Worm (Caenorhabditis elegans) whole organism, L4/young adult: Measurements from ENCODE around the gene srw-84.

ENCODE experiments used
- W03F9.2 ChIP-seq: fragments of 150-350 bp; optimal IDR thresholded peaks from 2 replicates; lab custom pipeline; 2014; ENCODE audit warnings: missing biosample characterization, missing genetic modification characterization
- dao-5 ChIP-seq: sonication (generic microtip); optimal IDR thresholded peaks from 2 replicates; lab custom pipeline; 2016; ENCODE audit warnings: missing genotype, missing genetic modification characterization, moderate library complexity, missing compliant biosample characterization
- him-1 ChIP-seq: sonication (generic microtip); optimal IDR thresholded peaks from 2 replicates; lab custom pipeline; 2016; ENCODE audit warnings: missing genotype, missing genetic modification reagents, missing genetic modification characterization, missing compliant biosample characterization

- no peak for TF ChIP-seq him-1 (tag; lab: Kevin White, UChicago)
- TF ChIP-seq dao-5 (tag; lab: Kevin White, UChicago) = no peak
- no peak for TF ChIP-seq W03F9.2
Measured at ce11 chrV:19355219-19355618, 25.8 kb upstream of the srw-84 start.
